Worm (Caenorhabditis elegans) whole organism, early embryonic: ENCODE measurements around the gene acdh-6.

ENCODE experiments used
- B0310.2 ChIP-seq: sonication (generic microtip); optimal IDR thresholded peaks from 2 replicates; lab custom pipeline; 2016; ENCODE audit warnings: mild to moderate bottlenecking, missing genetic modification characterization, missing compliant biosample characterization
- aly-1 ChIP-seq: sonication (generic microtip); optimal IDR thresholded peaks from 2 replicates; lab custom pipeline; 2016; ENCODE audit warnings: missing genetic modification characterization, missing compliant biosample characterization
- ama-1 ChIP-seq: fragments of 150-350 bp; optimal IDR thresholded peaks from 2 replicates; lab custom pipeline; 2014
- flt-1 ChIP-seq: fragments of 200-800 bp; sonication (Bioruptor generic); IDR thresholded peaks from 2 replicates; pipeline ENCODE4 v1.3.6; 2022; ENCODE audit warnings: missing genetic modification characterization, missing compliant biosample characterization
- hmg-4 ChIP-seq: fragments of 200-800 bp; sonication (Bioruptor generic); optimal IDR thresholded peaks from 2 replicates; lab custom pipeline; 2018; ENCODE audit warnings: mild to moderate bottlenecking, missing genetic modification characterization, missing compliant biosample characterization
- hnd-1 ChIP-seq: sonication (generic microtip); optimal IDR thresholded peaks from 2 replicates; lab custom pipeline; 2016; ENCODE audit warnings: missing genetic modification characterization, missing compliant biosample characterization
- pes-1 ChIP-seq: fragments of 200-800 bp; sonication (Bioruptor generic); IDR thresholded peaks from 2 replicates; pipeline ENCODE4 v1.3.6; 2022; ENCODE audit warnings: missing genetic modification reagents, missing genetic modification characterization, missing compliant biosample characterization
- scrt-1 ChIP-seq: fragments of 200-800 bp; sonication (Bioruptor generic); IDR thresholded peaks from 2 replicates; pipeline ENCODE4 v1.3.6; 2022; ENCODE audit warnings: missing genetic modification characterization, missing compliant biosample characterization
- tbx-11 ChIP-seq: fragments of 200-800 bp; sonication (Bioruptor generic); IDR thresholded peaks from 2 replicates; pipeline ENCODE4 v1.3.6; 2022; ENCODE audit warnings: missing genetic modification characterization, missing compliant biosample characterization
- tbx-37 ChIP-seq: fragments of 200-800 bp; sonication (Bioruptor generic); conservative IDR thresholded peaks from 2 replicates; pipeline ENCODE4 v1.3.6; 2022; ENCODE audit warnings: missing genetic modification reagents, missing genetic modification characterization, missing compliant biosample characterization

DNA sequence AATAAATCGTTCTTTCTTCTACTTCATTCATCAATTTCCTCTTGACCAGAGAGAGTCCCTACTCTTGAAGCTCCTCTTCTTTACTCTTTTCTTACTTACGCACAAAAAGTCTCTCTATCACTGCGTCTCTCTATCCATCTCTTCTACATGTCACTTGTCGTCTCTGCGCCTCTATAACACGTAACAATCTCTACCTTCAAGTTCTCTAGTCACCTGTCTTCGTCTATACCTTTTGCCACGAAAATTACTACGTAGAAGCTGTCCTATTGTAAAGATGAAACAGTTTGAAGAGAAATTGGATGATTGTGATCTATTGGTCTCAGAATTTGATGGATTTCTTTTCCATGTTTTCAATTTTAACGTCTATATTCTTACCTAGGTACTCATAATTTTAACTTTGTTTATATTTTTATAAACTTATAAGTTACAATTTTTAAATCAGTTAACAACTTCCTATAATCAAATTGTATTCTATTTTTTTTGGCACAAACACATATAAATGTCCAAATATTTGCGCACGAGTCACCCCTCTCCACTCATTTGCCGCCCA, 4.0 kb upstream of the acdh-6 start, which contains the start of gene C02D5.2:
- no peak for TF ChIP-seq pes-1 (GFP tag; lab: Robert Waterston, UW)
- no peak for TF ChIP-seq flt-1 (GFP tag; lab: Robert Waterston, UW)
- no peak for TF ChIP-seq B0310.2 (tag; lab: Kevin White, UChicago)
- TF ChIP-seq scrt-1 (GFP tag; lab: Robert Waterston, UW): no peak
- no peak for TF ChIP-seq hmg-4 (GFP tag; lab: Kevin White, UChicago)
- TF ChIP-seq ama-1 (lab: Kevin White, UChicago): no peak
- TF ChIP-seq hnd-1 (tag; lab: Kevin White, UChicago): no peak
- TF ChIP-seq aly-1 (tag; lab: Kevin White, UChicago): no peak
- TF ChIP-seq tbx-11 (GFP tag; lab: Robert Waterston, UW): no peak
- TF ChIP-seq tbx-37 (GFP tag; lab: Robert Waterston, UW): no peak
